Fruit fly (Drosophila melanogaster) whole organism, adult: Measurements from ENCODE around the gene CkIIbeta.

Experiments
- CG11617 ChIP-seq: fragments of 200-800 bp; sonication (Bioruptor generic); optimal IDR thresholded peaks from 2 replicates; lab custom pipeline; 2017; ENCODE audit warnings: mild to moderate bottlenecking, missing biosample characterization, missing genetic modification reagents, missing genetic modification characterization
- CG1620 ChIP-seq: fragments of 200-800 bp; sonication (Bioruptor generic); optimal IDR thresholded peaks from 2 replicates; lab custom pipeline; 2016; ENCODE audit warnings: missing biosample characterization, missing genetic modification characterization
- CG33017 ChIP-seq: fragments of 200-800 bp; sonication (Bioruptor generic); optimal IDR thresholded peaks from 2 replicates; lab custom pipeline; 2018; ENCODE audit warnings: missing biosample characterization, mild to moderate bottlenecking, missing genetic modification characterization, moderate library complexity
- CG5204 ChIP-seq: fragments of 200-800 bp; sonication (Bioruptor generic); optimal IDR thresholded peaks from 2 replicates; lab custom pipeline; 2016; ENCODE audit warnings: missing biosample characterization, missing genetic modification characterization
- CG7045 ChIP-seq: fragments of 200-800 bp; sonication (Bioruptor generic); optimal IDR thresholded peaks from 2 replicates; lab custom pipeline; 2017; ENCODE audit warnings: missing biosample characterization, mild to moderate bottlenecking, missing genetic modification characterization
- CG7101 ChIP-seq: fragments of 200-800 bp; sonication (Bioruptor generic); optimal IDR thresholded peaks from 2 replicates; lab custom pipeline; 2018; ENCODE audit warnings: missing biosample characterization, mild to moderate bottlenecking, missing genetic modification characterization, moderate library complexity
- Clk ChIP-seq: fragments of 200-800 bp; sonication (Bioruptor generic); optimal IDR thresholded peaks from 2 replicates; lab custom pipeline; 2017; ENCODE audit warnings: missing biosample characterization, missing genetic modification characterization
- Mnt ChIP-seq: fragments of 200-800 bp; sonication (Bioruptor generic); optimal IDR thresholded peaks from 2 replicates; lab custom pipeline; 2016; ENCODE audit warnings: missing biosample characterization, mild to moderate bottlenecking, missing genetic modification characterization
- bab1 ChIP-seq: fragments of 200-800 bp; sonication (Bioruptor generic); optimal IDR thresholded peaks from 3 replicates; lab custom pipeline; 2019; ENCODE audit warnings: missing biosample characterization, mild to moderate bottlenecking, missing genetic modification characterization, moderate library complexity
- cnc ChIP-seq, 2 experiments: fragments of >200 bp; optimal IDR thresholded peaks; 2 replicates each; lab custom pipeline; 2017
- kay ChIP-seq: fragments of 200-800 bp; sonication (Bioruptor generic); peaks from one replicate; lab custom pipeline; 2016; ENCODE audit warnings: missing biosample characterization, missing genetic modification characterization, borderline replicate concordance

dm6 chrX:11839308-11839707, 47.0 kb downstream of the CkIIbeta start, which contains the start of gene Cyp28c1:
- no peak for TF ChIP-seq CG11617 (GFP tag; lab: Kevin White, UChicago)
- no peak for TF ChIP-seq bab1 (GFP tag; lab: Kevin White, UChicago)
- no peak for TF ChIP-seq CG33017 (tag; lab: Kevin White, UChicago)
- no peak for TF ChIP-seq CG7045 (GFP tag; lab: Kevin White, UChicago)
- TF ChIP-seq kay (GFP tag; lab: Kevin White, UChicago), result no peak
- no peak for TF ChIP-seq Clk (GFP tag; lab: Kevin White, UChicago)
- no peak for TF ChIP-seq cnc (optimal IDR thresholded peaks at IDR 0.05; lab: Kevin White, UChicago)
- TF ChIP-seq CG1620 (GFP tag; lab: Kevin White, UChicago), result no peak
- TF ChIP-seq Mnt, result no peak
- TF ChIP-seq CG7101 (tag; lab: Kevin White, UChicago), result no peak
- no peak for TF ChIP-seq CG5204 (GFP tag; lab: Kevin White, UChicago)
